Worm (Caenorhabditis elegans) whole organism, L4/young adult: Measurements from ENCODE around the gene F35C11.6.

Source experiments
- dao-5 ChIP-seq: sonication (generic microtip); optimal IDR thresholded peaks from 2 replicates; lab custom pipeline; 2016; ENCODE audit warnings: missing genotype, missing genetic modification characterization, moderate library complexity, missing compliant biosample characterization
- him-1 ChIP-seq: sonication (generic microtip); optimal IDR thresholded peaks from 2 replicates; lab custom pipeline; 2016; ENCODE audit warnings: missing genotype, missing genetic modification reagents, missing genetic modification characterization, missing compliant biosample characterization

DNA sequence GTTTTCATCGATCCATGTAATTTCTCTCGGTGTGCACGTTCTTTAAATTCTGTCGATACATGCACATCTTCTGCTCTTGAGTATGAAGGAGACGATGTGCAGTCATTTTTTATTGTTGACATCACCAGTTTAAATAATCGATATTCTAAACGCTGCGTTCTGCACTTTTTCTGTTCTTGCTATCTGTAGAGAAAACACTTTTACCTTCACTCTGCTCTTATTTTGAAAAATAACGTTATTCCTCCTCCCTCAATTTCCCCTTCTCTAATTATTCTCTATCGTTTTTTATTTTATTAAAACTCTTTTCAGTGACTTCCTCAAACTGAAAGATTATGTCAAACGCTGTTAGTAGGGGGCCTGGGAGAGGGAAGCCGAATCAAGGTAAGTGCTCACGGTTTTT is 42.0 kb downstream of the F35C11.6 start, which contains the start of gene ifg-1:
- no peak for TF ChIP-seq him-1
- TF ChIP-seq dao-5 (tag; lab: Kevin White, UChicago), result no peak
